Worm (Caenorhabditis elegans): ENCODE results near the gene bar-1.

The bar-1 gene

ce11 chrX:7170575-7171297 is at the start of gene bar-1:
Gene bar-1, minus strand, starts transcription at chrX:7170625.
- TF ChIP-seq nhr-21 (tag; optimal IDR thresholded peaks at IDR 0.05): no peak
- TF ChIP-seq fos-1 (tag; optimal IDR thresholded peaks at IDR 0.05): peak; percentile 60

ce11 chrX:7220209-7220608 is 49.8 kb upstream of the bar-1 start:
- TF ChIP-seq unc-39 (tag; optimal IDR thresholded peaks at IDR 0.05) (no peak), nhr-11 (tag; optimal IDR thresholded peaks at IDR 0.05) (no peak), nhr-6 (tag; optimal IDR thresholded peaks at IDR 0.05) (no peak), sma-9 (GFP tag; optimal IDR thresholded peaks at IDR 0.05) (no peak), sma-9 (tag; optimal IDR thresholded peaks at IDR 0.05) (no peak), egl-27 (tag; optimal IDR thresholded peaks at IDR 0.05) (no peak), aly-2 (tag; optimal IDR thresholded peaks at IDR 0.05) (no peak), elt-3 (tag; optimal IDR thresholded peaks at IDR 0.05) (no peak), lin-13 (GFP tag; optimal IDR thresholded peaks at IDR 0.05) (no peak), ama-1 (optimal IDR thresholded peaks at IDR 0.05) (no peak), Y55F3AM.14 (GFP tag; optimal IDR thresholded peaks at IDR 0.05) (no peak), C34F6.9 (tag; optimal IDR thresholded peaks at IDR 0.05) (no peak), ceh-16 (tag; optimal IDR thresholded peaks at IDR 0.05) (no peak), zag-1 (tag; optimal IDR thresholded peaks at IDR 0.05) (no peak), skn-1 (tag; optimal IDR thresholded peaks at IDR 0.05) (no peak), nhr-237 (tag; optimal IDR thresholded peaks at IDR 0.05) (no peak), nhr-25 (tag; optimal IDR thresholded peaks at IDR 0.05) (no peak), mbf-1 (tag; optimal IDR thresholded peaks at IDR 0.05) (no peak)

- TF ChIP-seq ama-1 (optimal IDR thresholded peaks at IDR 0.05): no peak
- peak; percentile 44 for TF ChIP-seq nhr-129 (tag; optimal IDR thresholded peaks at IDR 0.05)
- no peak for TF ChIP-seq F13H6.1 (tag; optimal IDR thresholded peaks at IDR 0.05)
- no peak for TF ChIP-seq unc-39 (tag; optimal IDR thresholded peaks at IDR 0.05)
- TF ChIP-seq sma-9 (GFP tag; optimal IDR thresholded peaks at IDR 0.05): peak; percentile 19
- TF ChIP-seq sma-9 (tag; optimal IDR thresholded peaks at IDR 0.05): no peak
- no peak for TF ChIP-seq nhr-25 (tag; optimal IDR thresholded peaks at IDR 0.05)
- no peak for TF ChIP-seq aly-2 (tag; optimal IDR thresholded peaks at IDR 0.05)
- no peak for TF ChIP-seq nhr-237 (tag; optimal IDR thresholded peaks at IDR 0.05)
- no peak for TF ChIP-seq mbf-1 (tag; optimal IDR thresholded peaks at IDR 0.05)
- TF ChIP-seq blmp-1 (tag; optimal IDR thresholded peaks at IDR 0.05; ENCODE audit: insufficient read depth): no peak
These were observed 47.5 kb upstream of the bar-1 start, which contains the start of gene syd-9 for ce11 chrX:7217704-7218479. Gene syd-9, plus strand, starts transcription at chrX:7218097.

ce11 chrX:7211405-7211804 is 41.0 kb upstream of the bar-1 start, which contains the start of gene spp-22:
Gene spp-22, plus strand, starts transcription at chrX:7211705.
- TF ChIP-seq nhr-11 (tag; optimal IDR thresholded peaks at IDR 0.05) (no peak), dmd-4 (tag; optimal IDR thresholded peaks at IDR 0.05) (no peak), nhr-10 (tag; optimal IDR thresholded peaks at IDR 0.05) (no peak), nhr-25 (tag; optimal IDR thresholded peaks at IDR 0.05) (no peak), crh-2 (tag; optimal IDR thresholded peaks at IDR 0.05) (no peak)

ce11 chrX:7210467-7211107 is 40.2 kb upstream of the bar-1 start:
- TF ChIP-seq blmp-1 (tag; optimal IDR thresholded peaks at IDR 0.05; ENCODE audit: insufficient read depth) (peak; percentile 93), nhr-25 (tag; optimal IDR thresholded peaks at IDR 0.05) (no peak), sma-9 (GFP tag; optimal IDR thresholded peaks at IDR 0.05) (peak; percentile 35), sma-9 (tag; optimal IDR thresholded peaks at IDR 0.05) (no peak), ztf-1 (GFP tag; conservative IDR thresholded peaks at IDR 0.05) (no peak), nhr-129 (tag; optimal IDR thresholded peaks at IDR 0.05) (peak; percentile 50), C34F6.9 (tag; optimal IDR thresholded peaks at IDR 0.05) (peak; percentile 10)

ce11 chrX:7209151-7209550 is 38.7 kb upstream of the bar-1 start:
- TF ChIP-seq lin-11 (tag; optimal IDR thresholded peaks at IDR 0.05) (no peak), skn-1 (tag; optimal IDR thresholded peaks at IDR 0.05) (no peak), sma-3 (GFP tag; optimal IDR thresholded peaks at IDR 0.05) (no peak), unc-62 (GFP tag; optimal IDR thresholded peaks at IDR 0.05) (no peak), crh-2 (tag; optimal IDR thresholded peaks at IDR 0.05) (no peak), elt-3 (tag; optimal IDR thresholded peaks at IDR 0.05) (no peak), C34F6.9 (tag; optimal IDR thresholded peaks at IDR 0.05) (no peak), ama-1 (optimal IDR thresholded peaks at IDR 0.05) (no peak), ceh-82 (tag; optimal IDR thresholded peaks at IDR 0.05) (no peak), nhr-6 (tag; optimal IDR thresholded peaks at IDR 0.05) (no peak), nhr-237 (tag; optimal IDR thresholded peaks at IDR 0.05) (no peak), nhr-25 (tag; optimal IDR thresholded peaks at IDR 0.05) (no peak), snpc-4 (tag; optimal IDR thresholded peaks at IDR 0.05) (no peak), mdl-1 (tag; optimal IDR thresholded peaks at IDR 0.05) (no peak), blmp-1 (tag; optimal IDR thresholded peaks at IDR 0.05; ENCODE audit: insufficient read depth) (no peak)

All from whole organism, L2 larva.